Worm (Caenorhabditis elegans) whole organism, L1 larva: Measurements from ENCODE around the gene prp-8.

Source experiments
- C16A3.4 ChIP-seq: fragments of 150-350 bp; optimal IDR thresholded peaks from 2 replicates; lab custom pipeline; 2014; ENCODE audit warnings: missing biosample characterization, missing genetic modification characterization
- F16B12.6 ChIP-seq: fragments of 150-350 bp; optimal IDR thresholded peaks from 2 replicates; lab custom pipeline; 2014; ENCODE audit warnings: missing biosample characterization, missing genetic modification characterization
- aha-1 ChIP-seq: fragments of 150-350 bp; optimal IDR thresholded peaks from 2 replicates; lab custom pipeline; 2014; ENCODE audit warnings: missing biosample characterization, missing genetic modification characterization
- blmp-1 ChIP-seq: fragments of 150-350 bp; optimal IDR thresholded peaks from 2 replicates; lab custom pipeline; 2014; ENCODE audit warnings: missing biosample characterization, missing genetic modification characterization
- ceh-82 ChIP-seq, 3 experiments: fragments of 150-350 bp in 1 of 3; sonication (generic microtip) in 2 of 3; optimal IDR thresholded peaks; 2 replicates each; lab custom pipeline; 2014 to 2017; ENCODE audit warnings: missing biosample characterization in 3 of 3, missing genetic modification characterization in 3 of 3
- ceh-90 ChIP-seq: sonication (generic microtip); optimal IDR thresholded peaks from 2 replicates; lab custom pipeline; 2016; ENCODE audit warnings: missing genetic modification characterization, missing compliant biosample characterization
- ces-1 ChIP-seq: fragments of 150-350 bp; optimal IDR thresholded peaks from 2 replicates; lab custom pipeline; 2014; ENCODE audit warnings: missing biosample characterization, missing genetic modification reagents, missing genetic modification characterization
- efl-1 ChIP-seq, 4 experiments: fragments of 150-350 bp; optimal IDR thresholded peaks in 3 of 4; peaks in 1 of 4; 1 replicate in 1 of 4; 2 replicates in 3 of 4; lab custom pipeline; 2014; ENCODE audit warnings: missing biosample characterization in 2 of 4, missing genetic modification characterization in 2 of 4, missing genetic modification reagents in 2 of 4
- efl-3 ChIP-seq: fragments of 200-800 bp; sonication (Bioruptor generic); optimal IDR thresholded peaks from 2 replicates; lab custom pipeline; 2018; ENCODE audit warnings: mild to moderate bottlenecking, missing genetic modification characterization, missing compliant biosample characterization
- egl-27 ChIP-seq, 2 experiments: fragments of 150-350 bp in 1 of 2; sonication (generic microtip); optimal IDR thresholded peaks; 3 replicates each; lab custom pipeline; 2017 to 2018; ENCODE audit warnings: missing biosample characterization in 2 of 2, missing genetic modification characterization in 2 of 2, missing genetic modification reagents in 2 of 2
- elt-2 ChIP-seq: sonication (generic microtip); optimal IDR thresholded peaks from 2 replicates; lab custom pipeline; 2016; ENCODE audit warnings: missing genetic modification characterization, mild to moderate bottlenecking, inconsistent platforms, missing compliant biosample characterization, missing genetic modification reagents
- fkh-10 ChIP-seq: sonication (generic microtip); optimal IDR thresholded peaks from 2 replicates; lab custom pipeline; 2017; ENCODE audit warnings: missing biosample characterization, missing genetic modification reagents, missing genetic modification characterization
- fkh-4 ChIP-seq: sonication (generic microtip); optimal IDR thresholded peaks from 2 replicates; lab custom pipeline; 2016; ENCODE audit warnings: missing compliant biosample characterization, missing genetic modification characterization, borderline replicate concordance
- fkh-8 ChIP-seq: sonication (generic microtip); optimal IDR thresholded peaks from 2 replicates; lab custom pipeline; 2016; ENCODE audit warnings: mild to moderate bottlenecking, missing genetic modification characterization, missing compliant biosample characterization
- hlh-4 ChIP-seq: sonication (generic microtip); optimal IDR thresholded peaks from 2 replicates; lab custom pipeline; 2016; ENCODE audit warnings: mild to moderate bottlenecking, missing genetic modification characterization, missing compliant biosample characterization
- jun-1 ChIP-seq: fragments of 150-350 bp; optimal IDR thresholded peaks from 2 replicates; lab custom pipeline; 2014; ENCODE audit warnings: missing biosample characterization, missing genetic modification reagents, missing genetic modification characterization
- lin-13 ChIP-seq: fragments of 150-350 bp; optimal IDR thresholded peaks from 2 replicates; lab custom pipeline; 2014; ENCODE audit warnings: missing biosample characterization, missing genetic modification reagents, missing genetic modification characterization
- lin-14 ChIP-seq: fragments of 200-800 bp; sonication (Bioruptor generic); optimal IDR thresholded peaks from 2 replicates; lab custom pipeline; 2018; ENCODE audit warnings: mild to moderate bottlenecking, missing genetic modification characterization, moderate library complexity, missing compliant biosample characterization
- lin-15B ChIP-seq: fragments of 150-350 bp; sonication (generic microtip); optimal IDR thresholded peaks from 3 replicates; lab custom pipeline; 2014; ENCODE audit warnings: missing biosample characterization, missing genetic modification characterization
- lin-39 ChIP-seq: fragments of 150-350 bp; optimal IDR thresholded peaks from 2 replicates; lab custom pipeline; 2014; ENCODE audit warnings: missing biosample characterization, missing genetic modification reagents, missing genetic modification characterization
- mep-1 ChIP-seq: fragments of 150-350 bp; optimal IDR thresholded peaks from 2 replicates; lab custom pipeline; 2014; ENCODE audit warnings: missing biosample characterization, missing genetic modification characterization
- nhr-12 ChIP-seq: sonication (generic microtip); optimal IDR thresholded peaks from 2 replicates; lab custom pipeline; 2017; ENCODE audit warnings: missing biosample characterization, missing genetic modification characterization
- nhr-20 ChIP-seq: sonication (generic microtip); optimal IDR thresholded peaks from 2 replicates; lab custom pipeline; 2016; ENCODE audit warnings: mild to moderate bottlenecking, missing genetic modification characterization, missing compliant biosample characterization
- nhr-237 ChIP-seq: fragments of 150-350 bp; optimal IDR thresholded peaks from 2 replicates; lab custom pipeline; 2014; ENCODE audit warnings: missing biosample characterization, missing genetic modification characterization
- nhr-47 ChIP-seq: sonication (generic microtip); optimal IDR thresholded peaks from 2 replicates; lab custom pipeline; 2016; ENCODE audit warnings: mild to moderate bottlenecking, missing genetic modification characterization, moderate library complexity, missing compliant biosample characterization
- nhr-76 ChIP-seq: sonication (generic microtip); optimal IDR thresholded peaks from 2 replicates; lab custom pipeline; 2017; ENCODE audit warnings: missing biosample characterization, missing genetic modification characterization
- nhr-84 ChIP-seq: sonication (generic microtip); optimal IDR thresholded peaks from 2 replicates; lab custom pipeline; 2017; ENCODE audit warnings: missing biosample characterization, missing genetic modification characterization
- nhr-90 ChIP-seq: sonication (generic microtip); optimal IDR thresholded peaks from 2 replicates; lab custom pipeline; 2016; ENCODE audit warnings: mild to moderate bottlenecking, missing genetic modification characterization, missing compliant biosample characterization; ENCODE audit not compliant: poor library complexity
- skn-1 ChIP-seq: fragments of 150-350 bp; optimal IDR thresholded peaks from 2 replicates; lab custom pipeline; 2014; ENCODE audit warnings: missing biosample characterization, missing genetic modification characterization
- snpc-4 ChIP-seq: fragments of 150-350 bp; optimal IDR thresholded peaks from 2 replicates; lab custom pipeline; 2014; ENCODE audit warnings: missing biosample characterization, missing genetic modification characterization
- snu-23 ChIP-seq: sonication (generic microtip); optimal IDR thresholded peaks from 2 replicates; lab custom pipeline; 2016; ENCODE audit warnings: missing genetic modification characterization, missing compliant biosample characterization
- sup-37 ChIP-seq: fragments of 200-800 bp; sonication (Bioruptor generic); optimal IDR thresholded peaks from 2 replicates; lab custom pipeline; 2018; ENCODE audit warnings: mild to moderate bottlenecking, missing genetic modification characterization, missing compliant biosample characterization
- swsn-7 ChIP-seq: sonication (generic microtip); optimal IDR thresholded peaks from 2 replicates; lab custom pipeline; 2016; ENCODE audit warnings: missing genetic modification characterization, missing compliant biosample characterization
- unc-30 ChIP-seq: sonication (generic microtip); optimal IDR thresholded peaks from 2 replicates; lab custom pipeline; 2017; ENCODE audit warnings: missing biosample characterization, missing genetic modification characterization
- unc-98 ChIP-seq: fragments of 200-800 bp; sonication (Bioruptor generic); IDR thresholded peaks from 2 replicates; pipeline ENCODE4 v1.3.6; 2022; ENCODE audit warnings: missing genetic modification characterization, missing compliant biosample characterization
- ztf-11 ChIP-seq, 2 experiments: sonication (generic microtip); optimal IDR thresholded peaks; 2 replicates each; lab custom pipeline; 2016 to 2017; ENCODE audit warnings: missing genetic modification characterization in 2 of 2, missing biosample characterization in 1 of 2, missing compliant biosample characterization in 1 of 2
- ztf-4 ChIP-seq: fragments of 150-350 bp; optimal IDR thresholded peaks from 2 replicates; lab custom pipeline; 2014; ENCODE audit warnings: missing biosample characterization, missing genetic modification characterization

Gene prp-8

ce11 chrIII:8182573-8182972, 18.4 kb downstream of the prp-8 start:
- no peak for TF ChIP-seq fkh-10 (GFP tag; lab: Kevin White, UChicago)
- TF ChIP-seq swsn-7, result no peak

ce11 chrIII:8185130-8185529, 21.0 kb downstream of the prp-8 start:
- TF ChIP-seq fkh-4 (tag; lab: Kevin White, UChicago), result no peak
- TF ChIP-seq nhr-12 (tag; lab: Kevin White, UChicago), result no peak
- TF ChIP-seq nhr-47, result no peak
- no peak for TF ChIP-seq C16A3.4 (tag; lab: Kevin White, UChicago)
- TF ChIP-seq sup-37 (GFP tag; lab: Kevin White, UChicago), result no peak
- TF ChIP-seq skn-1 (tag; lab: Kevin White, UChicago), result no peak
- TF ChIP-seq nhr-76 (tag; lab: Kevin White, UChicago), result no peak
- TF ChIP-seq blmp-1, result no peak
- TF ChIP-seq egl-27 (tag; optimal IDR thresholded peaks at IDR 0.05; lab: Kevin White, UChicago), result no peak
- no peak for TF ChIP-seq lin-39 (tag; lab: Kevin White, UChicago)
- no peak for TF ChIP-seq ceh-82 (tag; optimal IDR thresholded peaks at IDR 0.05; lab: Kevin White, UChicago)
- no peak for TF ChIP-seq efl-3 (GFP tag; lab: Kevin White, UChicago)
- no peak for TF ChIP-seq F16B12.6 (tag; lab: Kevin White, UChicago)
- no peak for TF ChIP-seq elt-2 (tag; lab: Kevin White, UChicago)
- TF ChIP-seq unc-98 (GFP tag; lab: Robert Waterston, UW), result no peak
- TF ChIP-seq fkh-8 (tag; lab: Kevin White, UChicago), result no peak
- TF ChIP-seq ztf-4 (tag; lab: Kevin White, UChicago), result no peak
- TF ChIP-seq nhr-20, result no peak
- no peak for TF ChIP-seq lin-13 (GFP tag; lab: Kevin White, UChicago)
- no peak for TF ChIP-seq aha-1 (tag; lab: Kevin White, UChicago)

ce11 chrIII:8190505-8190904, 26.3 kb downstream of the prp-8 start, which contains the start of gene C50C3.19:
TSS of gene C50C3.19 (plus strand) at chrIII:8190805.
- TF ChIP-seq nhr-90 (tag; lab: Kevin White, UChicago), result no peak
- TF ChIP-seq jun-1 (tag; lab: Kevin White, UChicago), result no peak
- no peak for TF ChIP-seq nhr-20
- no peak for TF ChIP-seq hlh-4 (tag; lab: Kevin White, UChicago)
- TF ChIP-seq unc-30 (tag; lab: Kevin White, UChicago), result no peak
- TF ChIP-seq nhr-84 (tag; lab: Kevin White, UChicago), result no peak
- no peak for TF ChIP-seq lin-15B
- no peak for TF ChIP-seq ceh-90 (tag; lab: Kevin White, UChicago)
- TF ChIP-seq snu-23 (GFP tag; lab: Kevin White, UChicago), result no peak
- no peak for TF ChIP-seq swsn-7
- TF ChIP-seq ztf-11 (tag; optimal IDR thresholded peaks at IDR 0.05; lab: Kevin White, UChicago), result no peak
- no peak for TF ChIP-seq snpc-4 (tag; lab: Kevin White, UChicago)
- TF ChIP-seq ces-1 (GFP tag; lab: Kevin White, UChicago), result no peak
- no peak for TF ChIP-seq nhr-237 (tag; lab: Kevin White, UChicago)
- no peak for TF ChIP-seq lin-14 (GFP tag; lab: Kevin White, UChicago)

ce11 chrIII:8191695-8192094, 27.5 kb downstream of the prp-8 start, which contains the start of gene C50C3.1:
TSS of gene C50C3.1 (plus strand) at chrIII:8191995.
- TF ChIP-seq efl-1 (optimal IDR thresholded peaks at IDR 0.05; lab: Kevin White, UChicago) (peak in 1 of 2 experiments; percentile 17), efl-1 (GFP tag; optimal IDR thresholded peaks at IDR 0.05 in 1 of 2; lab: Kevin White, UChicago) (no peak), mep-1 (tag; lab: Kevin White, UChicago) (no peak), nhr-47 (no peak), snpc-4 (tag; lab: Kevin White, UChicago) (no peak)
